Worm (Caenorhabditis elegans): ENCODE measurements around the gene usp-39.
"Not testable (repeated sequence)": the region's sequence is repeated elsewhere in the genome, so short reads cannot be mapped to it uniquely, and the experiment has no call there.

The usp-39 gene

ce11 chrII:2534952-2535351, 30.1 kb upstream of the usp-39 start, which contains the start of gene K02F6.8:
TSS of gene K02F6.8 (minus strand) at chrII:2535052.
- not testable (repeated sequence) for TF ChIP-seq Y48G9A.11, tra-1, dmd-9 (GFP tag; IDR thresholded peaks at IDR 0.05)

ce11 chrII:2537754-2538153, 27.3 kb upstream of the usp-39 start, which contains the start of gene K02F6.7:
TSS of gene K02F6.7 (minus strand) at chrII:2537854.
- TF ChIP-seq arid-1 (GFP tag; conservative IDR thresholded peaks at IDR 0.05) (no peak), php-3 (GFP tag; IDR thresholded peaks at IDR 0.05) (no peak), T26A8.4 (GFP tag; IDR thresholded peaks at IDR 0.05) (no peak), ama-1 (optimal IDR thresholded peaks at IDR 0.05) (no peak), dmd-9 (GFP tag; IDR thresholded peaks at IDR 0.05) (no peak), spr-3 (GFP tag; optimal IDR thresholded peaks at IDR 0.05) (no peak), lin-1 (GFP tag; IDR thresholded peaks at IDR 0.05) (no peak), egl-27 (tag; optimal IDR thresholded peaks at IDR 0.05) (no peak), tra-1 (GFP tag; IDR thresholded peaks at IDR 0.05) (no peak), dmd-6 (GFP tag; IDR thresholded peaks at IDR 0.05) (no peak), lin-29 (GFP tag; IDR thresholded peaks at IDR 0.05) (no peak), sdz-12 (GFP tag; optimal IDR thresholded peaks at IDR 0.05) (no peak), attf-4 (tag; optimal IDR thresholded peaks at IDR 0.05) (no peak), mes-2 (tag; optimal IDR thresholded peaks at IDR 0.05; ENCODE audit: poor library complexity, severe bottlenecking) (no peak), saeg-2 (GFP tag; IDR thresholded peaks at IDR 0.05) (no peak)

ce11 chrII:2538194-2538593, 26.9 kb upstream of the usp-39 start, which contains the start of gene K02F6.4:
TSS of gene K02F6.4 (plus strand) at chrII:2538494.
- TF ChIP-seq zfp-3 (GFP tag; conservative IDR thresholded peaks at IDR 0.05) (no peak), egl-43 (GFP tag; IDR thresholded peaks at IDR 0.05) (no peak), attf-4 (tag; optimal IDR thresholded peaks at IDR 0.05) (no peak)

- no peak for TF ChIP-seq nhr-77 (tag; optimal IDR thresholded peaks at IDR 0.05)
- no peak for TF ChIP-seq nhr-41 (GFP tag; IDR thresholded peaks at IDR 0.05)
- no peak for TF ChIP-seq skn-1 (tag; optimal IDR thresholded peaks at IDR 0.05)
- no peak for TF ChIP-seq lin-29 (GFP tag; IDR thresholded peaks at IDR 0.05)
- TF ChIP-seq lin-38 (GFP tag; IDR thresholded peaks at IDR 0.05): no peak
- no peak for TF ChIP-seq nhr-28 (tag; optimal IDR thresholded peaks at IDR 0.05)
- TF ChIP-seq daf-16 (GFP tag; optimal IDR thresholded peaks at IDR 0.05): no peak
- no peak for TF ChIP-seq daf-16 (tag; optimal IDR thresholded peaks at IDR 0.05)
- TF ChIP-seq fkh-10 (GFP tag; optimal IDR thresholded peaks at IDR 0.05): no peak
- TF ChIP-seq spr-1 (tag; optimal IDR thresholded peaks at IDR 0.05): no peak
- TF ChIP-seq egl-27 (tag; optimal IDR thresholded peaks at IDR 0.05): no peak
- no peak for TF ChIP-seq ZK546.5 (tag; optimal IDR thresholded peaks at IDR 0.05)
- TF ChIP-seq cey-2 (tag; optimal IDR thresholded peaks at IDR 0.05; ENCODE audit: borderline replicate concordance, insufficient read depth): no peak
- TF ChIP-seq lsy-2 (tag; optimal IDR thresholded peaks at IDR 0.05): no peak
- no peak for TF ChIP-seq mxl-3 (GFP tag; optimal IDR thresholded peaks at IDR 0.05)
- TF ChIP-seq set-16 (GFP tag; IDR thresholded peaks at IDR 0.05): no peak
- TF ChIP-seq Y75B8A.6 (GFP tag; IDR thresholded peaks at IDR 0.05): no peak
- TF ChIP-seq nhr-48 (tag; optimal IDR thresholded peaks at IDR 0.05): no peak
Observed at ce11 chrII:2545925-2546324, 19.1 kb upstream of the usp-39 start, which contains the start of gene K02F6.3. TSS of gene K02F6.3 (plus strand) at chrII:2546225.

- TF ChIP-seq aha-1 (tag) (peak; percentile 35), nhr-10 (tag; optimal IDR thresholded peaks at IDR 0.05) (no peak), nhr-237 (tag; optimal IDR thresholded peaks at IDR 0.05) (no peak), unc-62 (GFP tag; optimal IDR thresholded peaks at IDR 0.05 in 1 of 2) (peak in 1 of 2 experiments; percentile 90), unc-62 (tag; optimal IDR thresholded peaks at IDR 0.05) (no peak)
Observed at ce11 chrII:2553030-2553429, 12.0 kb upstream of the usp-39 start.

Data from whole organism, L4 larva.